Worm (Caenorhabditis elegans) whole organism, L1 larva: Measurements from ENCODE around the gene npr-18.

Experiments
- C16A3.4 ChIP-seq: fragments of 150-350 bp; optimal IDR thresholded peaks from 2 replicates; lab custom pipeline; 2014; ENCODE audit warnings: missing biosample characterization, missing genetic modification characterization
- alr-1 ChIP-seq: fragments of 200-800 bp; sonication (Bioruptor generic); optimal IDR thresholded peaks from 2 replicates; lab custom pipeline; 2018; ENCODE audit warnings: borderline replicate concordance, mild to moderate bottlenecking, missing genetic modification characterization, missing compliant biosample characterization
- blmp-1 ChIP-seq: fragments of 150-350 bp; optimal IDR thresholded peaks from 2 replicates; lab custom pipeline; 2014; ENCODE audit warnings: missing biosample characterization, missing genetic modification characterization
- ceh-8 ChIP-seq: fragments of 200-800 bp; sonication (Bioruptor generic); optimal IDR thresholded peaks from 2 replicates; lab custom pipeline; 2018; ENCODE audit warnings: mild to moderate bottlenecking, missing genetic modification characterization, moderate library complexity, missing compliant biosample characterization
- ceh-82 ChIP-seq, 3 experiments: fragments of 150-350 bp in 1 of 3; sonication (generic microtip) in 2 of 3; optimal IDR thresholded peaks; 2 replicates each; lab custom pipeline; 2014 to 2017; ENCODE audit warnings: missing biosample characterization in 3 of 3, missing genetic modification characterization in 3 of 3
- dsc-1 ChIP-seq: sonication (generic microtip); optimal IDR thresholded peaks from 2 replicates; lab custom pipeline; 2016; ENCODE audit warnings: mild to moderate bottlenecking, missing genetic modification characterization, missing compliant biosample characterization
- efl-1 ChIP-seq, 4 experiments: fragments of 150-350 bp; optimal IDR thresholded peaks in 3 of 4; peaks in 1 of 4; 1 replicate in 1 of 4; 2 replicates in 3 of 4; lab custom pipeline; 2014; ENCODE audit warnings: missing biosample characterization in 2 of 4, missing genetic modification characterization in 2 of 4, missing genetic modification reagents in 2 of 4
- egl-13 ChIP-seq: sonication (generic microtip); optimal IDR thresholded peaks from 2 replicates; lab custom pipeline; 2016; ENCODE audit warnings: missing genotype, missing genetic modification reagents, missing genetic modification characterization, missing compliant biosample characterization
- egl-27 ChIP-seq, 2 experiments: fragments of 150-350 bp in 1 of 2; sonication (generic microtip); optimal IDR thresholded peaks; 3 replicates each; lab custom pipeline; 2017 to 2018; ENCODE audit warnings: missing biosample characterization in 2 of 2, missing genetic modification characterization in 2 of 2, missing genetic modification reagents in 2 of 2
- elt-3 ChIP-seq, 6 experiments: fragments of 150-350 bp in 1 of 6; sonication (generic microtip); optimal IDR thresholded peaks; 2 replicates each; lab custom pipeline; 2017 to 2018; ENCODE audit warnings: missing biosample characterization in 6 of 6, missing genetic modification characterization in 6 of 6, inconsistent platforms in 1 of 6
- fkh-10 ChIP-seq: sonication (generic microtip); optimal IDR thresholded peaks from 2 replicates; lab custom pipeline; 2017; ENCODE audit warnings: missing biosample characterization, missing genetic modification reagents, missing genetic modification characterization
- fkh-8 ChIP-seq: sonication (generic microtip); optimal IDR thresholded peaks from 2 replicates; lab custom pipeline; 2016; ENCODE audit warnings: mild to moderate bottlenecking, missing genetic modification characterization, missing compliant biosample characterization
- fos-1 ChIP-seq: fragments of 150-350 bp; optimal IDR thresholded peaks from 2 replicates; lab custom pipeline; 2014; ENCODE audit warnings: missing biosample characterization, missing genetic modification characterization
- grh-1 ChIP-seq: fragments of 200-800 bp; sonication (Bioruptor generic); IDR thresholded peaks from 2 replicates; pipeline ENCODE4 v1.3.6; 2022; ENCODE audit warnings: missing genetic modification reagents, missing genetic modification characterization, missing compliant biosample characterization
- irx-1 ChIP-seq: sonication (generic microtip); optimal IDR thresholded peaks from 2 replicates; lab custom pipeline; 2016; ENCODE audit warnings: missing genetic modification characterization, missing compliant biosample characterization
- isw-1 ChIP-seq: fragments of 200-800 bp; sonication (Bioruptor generic); IDR thresholded peaks from 2 replicates; pipeline ENCODE4 v1.3.6; 2022; ENCODE audit warnings: missing genetic modification characterization, missing compliant biosample characterization
- lin-14 ChIP-seq: fragments of 200-800 bp; sonication (Bioruptor generic); optimal IDR thresholded peaks from 2 replicates; lab custom pipeline; 2018; ENCODE audit warnings: mild to moderate bottlenecking, missing genetic modification characterization, moderate library complexity, missing compliant biosample characterization
- lin-35 ChIP-seq, 2 experiments: fragments of 150-350 bp; optimal IDR thresholded peaks; 2 replicates each; lab custom pipeline; 2014; ENCODE audit warnings: missing biosample characterization in 2 of 2, missing genetic modification characterization in 2 of 2, missing genetic modification reagents in 2 of 2
- lin-39 ChIP-seq: fragments of 150-350 bp; optimal IDR thresholded peaks from 2 replicates; lab custom pipeline; 2014; ENCODE audit warnings: missing biosample characterization, missing genetic modification reagents, missing genetic modification characterization
- lsy-2 ChIP-seq, 2 experiments: fragments of 150-350 bp; optimal IDR thresholded peaks; 2 replicates each; lab custom pipeline; 2014; ENCODE audit warnings: missing biosample characterization in 2 of 2, missing genetic modification characterization in 2 of 2
- mab-9 ChIP-seq: fragments of 200-800 bp; sonication (Bioruptor generic); IDR thresholded peaks from 2 replicates; pipeline ENCODE4 v1.3.6; 2022; ENCODE audit warnings: missing genetic modification reagents, missing genetic modification characterization, missing compliant biosample characterization
- mdl-1 ChIP-seq, 2 experiments: fragments of 150-350 bp; optimal IDR thresholded peaks; 2 replicates each; lab custom pipeline; 2014 to 2017; ENCODE audit warnings: missing biosample characterization in 2 of 2, missing genetic modification characterization in 2 of 2, inconsistent platforms in 1 of 2
- mep-1 ChIP-seq: fragments of 150-350 bp; optimal IDR thresholded peaks from 2 replicates; lab custom pipeline; 2014; ENCODE audit warnings: missing biosample characterization, missing genetic modification characterization
- nhr-19 ChIP-seq: fragments of 200-800 bp; sonication (Bioruptor generic); conservative IDR thresholded peaks from 2 replicates; pipeline ENCODE4 v1.3.6; 2022; ENCODE audit warnings: missing genetic modification characterization, missing compliant biosample characterization
- nhr-20 ChIP-seq: sonication (generic microtip); optimal IDR thresholded peaks from 2 replicates; lab custom pipeline; 2016; ENCODE audit warnings: mild to moderate bottlenecking, missing genetic modification characterization, missing compliant biosample characterization
- nhr-237 ChIP-seq: fragments of 150-350 bp; optimal IDR thresholded peaks from 2 replicates; lab custom pipeline; 2014; ENCODE audit warnings: missing biosample characterization, missing genetic modification characterization
- nhr-47 ChIP-seq: sonication (generic microtip); optimal IDR thresholded peaks from 2 replicates; lab custom pipeline; 2016; ENCODE audit warnings: mild to moderate bottlenecking, missing genetic modification characterization, moderate library complexity, missing compliant biosample characterization
- nhr-71 ChIP-seq: sonication (generic microtip); optimal IDR thresholded peaks from 2 replicates; lab custom pipeline; 2016; ENCODE audit warnings: mild to moderate bottlenecking, missing genetic modification characterization, moderate library complexity, missing compliant biosample characterization
- nhr-84 ChIP-seq: sonication (generic microtip); optimal IDR thresholded peaks from 2 replicates; lab custom pipeline; 2017; ENCODE audit warnings: missing biosample characterization, missing genetic modification characterization
- nhr-85 ChIP-seq: sonication (generic microtip); peaks from one replicate; lab custom pipeline; 2016; ENCODE audit warnings: missing genetic modification characterization, inconsistent platforms, missing compliant biosample characterization
- nhr-90 ChIP-seq: sonication (generic microtip); optimal IDR thresholded peaks from 2 replicates; lab custom pipeline; 2016; ENCODE audit warnings: mild to moderate bottlenecking, missing genetic modification characterization, missing compliant biosample characterization; ENCODE audit not compliant: poor library complexity
- pag-3 ChIP-seq: sonication (generic microtip); optimal IDR thresholded peaks from 2 replicates; lab custom pipeline; 2017; ENCODE audit warnings: missing genetic modification characterization, mild to moderate bottlenecking, missing compliant biosample characterization, antibody characterized with exemption, borderline replicate concordance; ENCODE audit not compliant: insufficient read depth
- pqm-1 ChIP-seq: sonication (generic microtip); optimal IDR thresholded peaks from 3 replicates; lab custom pipeline; 2017; ENCODE audit warnings: missing biosample characterization, missing genetic modification characterization
- rnt-1 ChIP-seq: sonication (generic microtip); optimal IDR thresholded peaks from 2 replicates; lab custom pipeline; 2016; ENCODE audit warnings: mild to moderate bottlenecking, missing genetic modification characterization, moderate library complexity, missing compliant biosample characterization
- snu-23 ChIP-seq: sonication (generic microtip); optimal IDR thresholded peaks from 2 replicates; lab custom pipeline; 2016; ENCODE audit warnings: missing genetic modification characterization, missing compliant biosample characterization
- swsn-7 ChIP-seq: sonication (generic microtip); optimal IDR thresholded peaks from 2 replicates; lab custom pipeline; 2016; ENCODE audit warnings: missing genetic modification characterization, missing compliant biosample characterization
- unc-130 ChIP-seq: fragments of 150-350 bp; optimal IDR thresholded peaks from 2 replicates; lab custom pipeline; 2017; ENCODE audit warnings: missing biosample characterization, missing genetic modification characterization, inconsistent platforms
- unc-86 ChIP-seq: sonication (generic microtip); optimal IDR thresholded peaks from 2 replicates; lab custom pipeline; 2016; ENCODE audit warnings: missing genetic modification characterization, missing compliant biosample characterization
- unc-98 ChIP-seq: fragments of 200-800 bp; sonication (Bioruptor generic); IDR thresholded peaks from 2 replicates; pipeline ENCODE4 v1.3.6; 2022; ENCODE audit warnings: missing genetic modification characterization, missing compliant biosample characterization
- xbp-1 ChIP-seq: sonication (generic microtip); optimal IDR thresholded peaks from 2 replicates; lab custom pipeline; 2016; ENCODE audit warnings: missing genetic modification characterization, missing compliant biosample characterization
- ztf-11 ChIP-seq, 2 experiments: sonication (generic microtip); optimal IDR thresholded peaks; 2 replicates each; lab custom pipeline; 2016 to 2017; ENCODE audit warnings: missing genetic modification characterization in 2 of 2, missing biosample characterization in 1 of 2, missing compliant biosample characterization in 1 of 2
- ztf-4 ChIP-seq: fragments of 150-350 bp; optimal IDR thresholded peaks from 2 replicates; lab custom pipeline; 2014; ENCODE audit warnings: missing biosample characterization, missing genetic modification characterization

npr-18 gene

DNA sequence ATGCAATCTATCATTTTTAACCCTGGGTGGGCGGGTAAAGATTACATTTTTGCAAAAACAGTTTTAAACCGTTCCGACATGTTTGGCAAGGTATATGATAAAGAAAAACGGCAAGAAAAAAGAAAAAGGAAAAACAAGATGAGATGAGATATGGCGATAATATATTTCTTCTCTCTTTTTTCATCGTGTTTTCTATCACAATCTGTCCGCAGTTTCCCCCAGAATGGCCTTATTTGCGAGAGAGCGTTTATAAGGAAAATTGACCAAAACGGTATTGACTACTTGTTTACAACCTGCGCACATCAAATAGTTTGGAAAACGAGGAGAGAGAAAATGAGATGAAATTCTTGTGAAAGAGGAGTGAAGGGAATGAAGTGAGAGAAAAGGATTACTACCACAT is 23.2 kb upstream of the npr-18 start:
- peak; percentile 76 for TF ChIP-seq nhr-20
- TF ChIP-seq nhr-237 (tag; lab: Kevin White, UChicago): peak; percentile 47
- 0 out of 2 replicates have a peak, but pooled peaks have one; percentile 37 for TF ChIP-seq grh-1 (GFP tag; lab: Robert Waterston, UW)
- TF ChIP-seq fos-1 (tag; lab: Kevin White, UChicago): no peak
- no peak for TF ChIP-seq ceh-8 (GFP tag; lab: Kevin White, UChicago)
- peak; percentile 6 for TF ChIP-seq ztf-4 (tag; lab: Kevin White, UChicago)
- TF ChIP-seq nhr-90 (tag; lab: Kevin White, UChicago): peak; percentile 48
- peak; percentile 95 for TF ChIP-seq blmp-1
- TF ChIP-seq egl-27 (tag; optimal IDR thresholded peaks at IDR 0.05; lab: Kevin White, UChicago): no peak
- TF ChIP-seq egl-13 (tag; lab: Kevin White, UChicago): no peak
- peak; percentile 73 for TF ChIP-seq snu-23 (GFP tag; lab: Kevin White, UChicago)
- peak; percentile 70 for TF ChIP-seq nhr-71 (tag; lab: Kevin White, UChicago)
- peak; percentile 2 for TF ChIP-seq unc-130
- TF ChIP-seq C16A3.4 (tag; lab: Kevin White, UChicago): peak; percentile 50
- peak; percentile 19 for TF ChIP-seq nhr-47 (tag; lab: Kevin White, UChicago)
- TF ChIP-seq nhr-19: peak; percentile 21; the same call in 1 of the 2 replicates
- TF ChIP-seq lin-39 (tag; lab: Kevin White, UChicago): no peak
- TF ChIP-seq pag-3 (tag; lab: Kevin White, UChicago): peak; percentile 24
- TF ChIP-seq efl-1 (optimal IDR thresholded peaks at IDR 0.05; lab: Kevin White, UChicago): peak in 1 of 2 experiments; percentile 8
- TF ChIP-seq efl-1 (GFP tag; optimal IDR thresholded peaks at IDR 0.05 in 1 of 2; lab: Kevin White, UChicago): peak in 1 of 2 experiments; percentile 31
- TF ChIP-seq lin-14 (GFP tag; lab: Kevin White, UChicago): peak; percentile 87
- TF ChIP-seq lin-35 (GFP tag; optimal IDR thresholded peaks at IDR 0.05; lab: Kevin White, UChicago): peak in 1 of 2 experiments; percentile 38
- peak; percentile 57 for TF ChIP-seq mep-1 (tag; lab: Kevin White, UChicago)
- no peak for TF ChIP-seq nhr-84 (tag; lab: Kevin White, UChicago)
- TF ChIP-seq unc-98 (GFP tag; lab: Robert Waterston, UW): no peak
- TF ChIP-seq swsn-7: peak; percentile 4
- TF ChIP-seq nhr-85: peak; percentile 97
- TF ChIP-seq elt-3 (tag; optimal IDR thresholded peaks at IDR 0.05; lab: Kevin White, UChicago): peak in 4 of 6 experiments; percentile 1 to 93 (median 36)
- peak; percentile 26 for TF ChIP-seq irx-1
- peak in 1 of 2 experiments; percentile 36 for TF ChIP-seq mdl-1 (tag; optimal IDR thresholded peaks at IDR 0.05; lab: Kevin White, UChicago)
- no peak for TF ChIP-seq ztf-11 (tag; optimal IDR thresholded peaks at IDR 0.05; lab: Kevin White, UChicago)
- peak in 1 of 2 experiments; percentile 63 for TF ChIP-seq lsy-2 (tag; optimal IDR thresholded peaks at IDR 0.05; lab: Kevin White, UChicago)
- peak; percentile 11 for TF ChIP-seq xbp-1 (tag; lab: Kevin White, UChicago)

DNA sequence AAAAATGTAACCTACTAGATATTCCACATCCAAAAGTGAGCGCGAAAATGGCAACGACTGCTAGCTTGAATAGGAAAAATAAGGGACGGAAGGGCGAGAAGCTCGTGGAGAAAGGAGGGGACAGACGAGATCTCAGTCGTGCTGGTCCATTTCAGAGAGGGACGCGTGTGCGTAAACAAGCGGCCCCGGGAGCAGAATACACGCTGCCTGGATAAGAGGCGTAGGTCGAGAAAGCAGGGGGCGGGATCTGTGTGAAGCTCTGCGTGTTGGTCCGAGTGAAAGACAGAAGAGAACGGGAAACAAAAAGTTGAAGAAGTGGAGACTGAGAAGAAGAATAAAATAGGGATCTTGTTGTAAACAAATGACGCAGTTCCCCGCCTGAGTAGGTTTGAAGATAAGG is 22.0 kb upstream of the npr-18 start, which contains the start of gene T14B1.1:
Gene T14B1.1, minus strand, starts transcription at position 170 of the 400 bp plus-strand sequence.
- TF ChIP-seq ceh-82 (tag; optimal IDR thresholded peaks at IDR 0.05; lab: Kevin White, UChicago) (peak in 1 of 3 experiments; percentile 39), nhr-47 (tag; lab: Kevin White, UChicago) (peak; percentile 8), alr-1 (no peak), lin-35 (GFP tag; optimal IDR thresholded peaks at IDR 0.05; lab: Kevin White, UChicago) (peak in 1 of 2 experiments; percentile 23), unc-86 (tag; lab: Kevin White, UChicago) (peak; percentile 9), ztf-11 (tag; optimal IDR thresholded peaks at IDR 0.05; lab: Kevin White, UChicago) (no peak), lin-14 (GFP tag; lab: Kevin White, UChicago) (peak; percentile 86), fkh-8 (tag; lab: Kevin White, UChicago) (peak; percentile 48), nhr-19 (peak; percentile 16; the same call in 1 of the 2 replicates), pqm-1 (tag; lab: Kevin White, UChicago) (no peak), rnt-1 (tag; lab: Kevin White, UChicago) (peak; percentile 27), mdl-1 (tag; optimal IDR thresholded peaks at IDR 0.05; lab: Kevin White, UChicago) (peak in 1 of 2 experiments; percentile 3), isw-1 (GFP tag; lab: Robert Waterston, UW) (no peak), nhr-85 (peak; percentile 11), snu-23 (GFP tag; lab: Kevin White, UChicago) (peak; percentile 26), swsn-7 (peak; percentile 18), nhr-71 (tag; lab: Kevin White, UChicago) (peak; percentile 42), mab-9 (GFP tag; lab: Robert Waterston, UW) (no peak), efl-1 (optimal IDR thresholded peaks at IDR 0.05; lab: Kevin White, UChicago) (no peak), efl-1 (GFP tag; optimal IDR thresholded peaks at IDR 0.05 in 1 of 2; lab: Kevin White, UChicago) (peak in 1 of 2 experiments; percentile 10), fkh-10 (GFP tag; lab: Kevin White, UChicago) (peak; percentile 29), dsc-1 (tag; lab: Kevin White, UChicago) (peak; percentile 7), lsy-2 (tag; optimal IDR thresholded peaks at IDR 0.05; lab: Kevin White, UChicago) (peak in 1 of 2 experiments; percentile 30)
